Fruit fly (Drosophila melanogaster) whole organism, embryonic: Measurements from ENCODE around the gene CG31205.
A peak's percentile ranks its signal among the peaks of the same experiment; 100 is the strongest.

Experiments
- Abd-B ChIP-seq: fragments of 200-800 bp; sonication (Bioruptor generic); optimal IDR thresholded peaks from 2 replicates; lab custom pipeline; 2018; ENCODE audit warnings: missing biosample characterization, mild to moderate bottlenecking, missing genetic modification characterization, moderate library complexity
- Awh ChIP-seq: fragments of 200-800 bp; sonication (Bioruptor generic); IDR thresholded peaks from 2 replicates; pipeline ENCODE4, ENCODE4 v1.3.6; 2022; ENCODE audit warnings: missing biosample characterization, missing genetic modification characterization
- BtbVII ChIP-seq: fragments of 200-800 bp; sonication (Bioruptor generic); optimal IDR thresholded peaks from 3 replicates; lab custom pipeline; 2017; ENCODE audit warnings: missing biosample characterization, mild to moderate bottlenecking, missing genetic modification characterization
- C15 ChIP-seq: fragments of 200-800 bp; sonication (Bioruptor generic); IDR thresholded peaks from 3 replicates; pipeline ENCODE4 v1.3.6; 2022; ENCODE audit warnings: missing biosample characterization, missing genetic modification characterization
- CG10462 ChIP-seq: fragments of 200-800 bp; sonication (Bioruptor generic); optimal IDR thresholded peaks from 2 replicates; lab custom pipeline; 2016; ENCODE audit warnings: missing biosample characterization, missing genetic modification characterization
- CG10654 ChIP-seq: fragments of 200-800 bp; sonication (Bioruptor generic); optimal IDR thresholded peaks from 2 replicates; lab custom pipeline; 2016; ENCODE audit warnings: missing biosample characterization, missing genetic modification characterization
- CG11398 ChIP-seq: fragments of 200-800 bp; sonication (Bioruptor generic); optimal IDR thresholded peaks from 2 replicates; lab custom pipeline; 2016; ENCODE audit warnings: missing biosample characterization, missing genetic modification characterization
- CG11723 ChIP-seq: fragments of 200-800 bp; sonication (Bioruptor generic); optimal IDR thresholded peaks from 2 replicates; lab custom pipeline; 2017; ENCODE audit warnings: missing biosample characterization, mild to moderate bottlenecking, missing genetic modification characterization
- CG14014 ChIP-seq: fragments of 200-800 bp; sonication (Bioruptor generic); IDR thresholded peaks from 2 replicates; pipeline ENCODE4 v1.3.6; 2022; ENCODE audit warnings: missing biosample characterization, missing genetic modification characterization
- CG14710 ChIP-seq: fragments of 200-800 bp; sonication (Bioruptor generic); optimal IDR thresholded peaks from 3 replicates; lab custom pipeline; 2019; ENCODE audit warnings: missing biosample characterization, mild to moderate bottlenecking, missing genetic modification characterization, moderate library complexity
- CG14860 ChIP-seq: fragments of 200-800 bp; sonication (Bioruptor generic); IDR thresholded peaks from 3 replicates; pipeline ENCODE4 v1.3.6; 2022; ENCODE audit warnings: missing biosample characterization, missing genetic modification characterization; ENCODE audit not compliant: partially characterized antibody
- CG15269 ChIP-seq: fragments of 200-800 bp; sonication (Bioruptor generic); optimal IDR thresholded peaks from 2 replicates; lab custom pipeline; 2018; ENCODE audit warnings: missing biosample characterization, mild to moderate bottlenecking, missing genetic modification characterization, moderate library complexity
- CG18262 ChIP-seq: fragments of 200-800 bp; optimal IDR thresholded peaks from 3 replicates; lab custom pipeline; 2019; ENCODE audit warnings: missing biosample characterization, mild to moderate bottlenecking, missing genetic modification characterization, moderate library complexity
- CG2875 ChIP-seq: fragments of 200-800 bp; sonication (Bioruptor generic); optimal IDR thresholded peaks from 2 replicates; lab custom pipeline; 2017; ENCODE audit warnings: missing biosample characterization, mild to moderate bottlenecking, missing genetic modification characterization, missing genetic modification reagents
- CG31441 ChIP-seq: fragments of 200-800 bp; sonication (Bioruptor generic); IDR thresholded peaks from 2 replicates; pipeline ENCODE4 v1.3.6; 2022; ENCODE audit warnings: missing biosample characterization, missing genetic modification characterization
- CG32767 ChIP-seq: fragments of 200-800 bp; sonication (Bioruptor generic); IDR thresholded peaks from 2 replicates; pipeline ENCODE4 v1.3.6; 2022; ENCODE audit warnings: missing biosample characterization, missing genetic modification characterization
- CG32772 ChIP-seq: fragments of 200-800 bp; sonication (Bioruptor generic); IDR thresholded peaks from 2 replicates; pipeline ENCODE4 v1.3.6; 2022; ENCODE audit warnings: missing biosample characterization, missing genetic modification characterization
- CG43689 ChIP-seq: fragments of 200-800 bp; sonication (Bioruptor generic); IDR thresholded peaks from 2 replicates; pipeline ENCODE4 v1.3.6; 2022; ENCODE audit warnings: missing biosample characterization, missing genetic modification characterization
- CG8089 ChIP-seq: fragments of 200-800 bp; sonication (Bioruptor generic); optimal IDR thresholded peaks from 3 replicates; lab custom pipeline; 2016; ENCODE audit warnings: missing biosample characterization, missing genetic modification characterization
- CG8924 ChIP-seq: fragments of 200-800 bp; optimal IDR thresholded peaks from 3 replicates; lab custom pipeline; 2019; ENCODE audit warnings: missing biosample characterization, mild to moderate bottlenecking, missing genetic modification characterization, moderate library complexity
- Dfd ChIP-seq, 2 experiments: fragments of >200 bp; optimal IDR thresholded peaks; 2 replicates each; lab custom pipeline; 2017; ENCODE audit warnings: missing biosample characterization in 2 of 2, missing genetic modification characterization in 2 of 2
- Elba2 ChIP-seq: fragments of 200-800 bp; sonication (Bioruptor generic); optimal IDR thresholded peaks from 3 replicates; lab custom pipeline; 2016; ENCODE audit warnings: missing biosample characterization, missing genetic modification characterization
- Hand ChIP-seq: fragments of 200-800 bp; sonication (Bioruptor generic); optimal IDR thresholded peaks from 2 replicates; lab custom pipeline; 2017; ENCODE audit warnings: mild to moderate bottlenecking, missing biosample characterization, missing genetic modification reagents, missing genetic modification characterization
- Hr39 ChIP-seq: fragments of >200 bp; optimal IDR thresholded peaks from 2 replicates; lab custom pipeline; 2017
- Hsf ChIP-seq: fragments of 200-800 bp; sonication (Bioruptor generic); optimal IDR thresholded peaks from 3 replicates; lab custom pipeline; 2016; ENCODE audit warnings: missing biosample characterization, missing genetic modification characterization
- Lhr ChIP-seq: fragments of 200-800 bp; sonication (Bioruptor generic); optimal IDR thresholded peaks from 3 replicates; lab custom pipeline; 2017; ENCODE audit warnings: mild to moderate bottlenecking, missing biosample characterization, missing genetic modification reagents, missing genetic modification characterization
- Myb ChIP-seq: fragments of 200-800 bp; sonication (Bioruptor generic); optimal IDR thresholded peaks from 2 replicates; lab custom pipeline; 2016; ENCODE audit warnings: missing biosample characterization, missing genetic modification characterization
- NK7.1 ChIP-seq: fragments of 200-800 bp; sonication (Bioruptor generic); optimal IDR thresholded peaks from 3 replicates; lab custom pipeline; 2016; ENCODE audit warnings: missing biosample characterization, missing genetic modification characterization
- Ravus ChIP-seq: fragments of 200-800 bp; sonication (Bioruptor generic); IDR thresholded peaks from 2 replicates; pipeline ENCODE4 v1.3.6; 2022; ENCODE audit warnings: missing biosample characterization, missing genetic modification characterization
- Xrp1 ChIP-seq: fragments of 200-800 bp; sonication (Bioruptor generic); IDR thresholded peaks from 2 replicates; pipeline ENCODE4 v1.3.6; 2022; ENCODE audit warnings: missing biosample characterization, missing genetic modification characterization
- ab ChIP-seq: fragments of 200-800 bp; sonication (Bioruptor generic); optimal IDR thresholded peaks from 2 replicates; lab custom pipeline; 2016; ENCODE audit warnings: missing biosample characterization, missing genetic modification characterization
- ac ChIP-seq: fragments of 200-800 bp; sonication (Bioruptor generic); optimal IDR thresholded peaks from 3 replicates; lab custom pipeline; 2017; ENCODE audit warnings: missing biosample characterization, mild to moderate bottlenecking, missing genetic modification characterization
- ap ChIP-seq: fragments of 200-800 bp; sonication (Bioruptor generic); IDR thresholded peaks from 2 replicates; pipeline ENCODE4 v1.3.6; 2022; ENCODE audit warnings: missing biosample characterization, missing genetic modification characterization
- ara ChIP-seq: fragments of 200-800 bp; sonication (Bioruptor generic); IDR thresholded peaks from 2 replicates; pipeline ENCODE4 v1.3.6; 2022; ENCODE audit warnings: missing biosample characterization, missing genetic modification characterization
- cato ChIP-seq: fragments of 200-800 bp; sonication (Bioruptor generic); optimal IDR thresholded peaks from 2 replicates; lab custom pipeline; 2016; ENCODE audit warnings: missing biosample characterization, missing genetic modification characterization, borderline replicate concordance
- chinmo ChIP-seq: fragments of 200-800 bp; sonication (Bioruptor generic); IDR thresholded peaks from 4 replicates; pipeline ENCODE4 v1.3.6; 2022; ENCODE audit warnings: missing biosample characterization, missing genetic modification characterization; ENCODE audit not compliant: partially characterized antibody
- crp ChIP-seq, 2 experiments: fragments of 200-800 bp; sonication (Bioruptor generic); optimal IDR thresholded peaks; 2 replicates in 1 of 2; 3 replicates in 1 of 2; lab custom pipeline; 2017; ENCODE audit warnings: missing biosample characterization in 2 of 2, missing genetic modification characterization in 2 of 2, mild to moderate bottlenecking in 1 of 2, moderate library complexity in 1 of 2
- dati ChIP-seq: fragments of 200-800 bp; sonication (Bioruptor generic); IDR thresholded peaks from 2 replicates; pipeline ENCODE4 v1.3.6; 2022; ENCODE audit warnings: missing biosample characterization, missing genetic modification characterization
- fd102C ChIP-seq: fragments of 200-800 bp; sonication (Bioruptor generic); optimal IDR thresholded peaks from 2 replicates; lab custom pipeline; 2018; ENCODE audit warnings: missing biosample characterization, mild to moderate bottlenecking, missing genetic modification characterization, moderate library complexity
- fd3F ChIP-seq: fragments of 200-800 bp; sonication (Bioruptor generic); optimal IDR thresholded peaks from 2 replicates; lab custom pipeline; 2018; ENCODE audit warnings: missing biosample characterization, mild to moderate bottlenecking, missing genetic modification characterization, moderate library complexity
- fd96Cb ChIP-seq: fragments of 200-800 bp; sonication (Bioruptor generic); optimal IDR thresholded peaks from 2 replicates; lab custom pipeline; 2018; ENCODE audit warnings: missing biosample characterization, mild to moderate bottlenecking, missing genetic modification characterization, moderate library complexity
- gce ChIP-seq: fragments of 200-800 bp; sonication (Bioruptor generic); IDR thresholded peaks from 3 replicates; pipeline ENCODE4 v1.3.6; 2022; ENCODE audit warnings: missing biosample characterization, missing genetic modification characterization
- gro ChIP-seq: fragments of 200-800 bp; sonication (Bioruptor generic); optimal IDR thresholded peaks from 2 replicates; lab custom pipeline; 2016; ENCODE audit warnings: missing biosample characterization, missing genetic modification characterization
- jing ChIP-seq: fragments of 200-800 bp; sonication (Bioruptor generic); optimal IDR thresholded peaks from 2 replicates; lab custom pipeline; 2018; ENCODE audit warnings: missing biosample characterization, mild to moderate bottlenecking, missing genetic modification characterization
- kay ChIP-seq: fragments of 200-800 bp; sonication (Bioruptor generic); optimal IDR thresholded peaks from 2 replicates; lab custom pipeline; 2016; ENCODE audit warnings: missing biosample characterization, missing genetic modification characterization
- luna ChIP-seq: fragments of 200-800 bp; sonication (Bioruptor generic); optimal IDR thresholded peaks from 2 replicates; lab custom pipeline; 2016; ENCODE audit warnings: missing biosample characterization, missing genetic modification characterization
- pnt ChIP-seq: fragments of 200-800 bp; sonication (Bioruptor generic); optimal IDR thresholded peaks from 3 replicates; lab custom pipeline; 2016; ENCODE audit warnings: missing biosample characterization, missing genetic modification characterization
- run ChIP-seq: fragments of 200-800 bp; sonication (Bioruptor generic); optimal IDR thresholded peaks from 3 replicates; lab custom pipeline; 2018; ENCODE audit warnings: missing biosample characterization, mild to moderate bottlenecking, missing genetic modification characterization
- so ChIP-seq: fragments of 200-800 bp; sonication (Bioruptor generic); IDR thresholded peaks from 3 replicates; pipeline ENCODE4 v1.3.6; 2022; ENCODE audit warnings: missing biosample characterization, missing genetic modification characterization
- zen ChIP-seq: fragments of 200-800 bp; sonication (Bioruptor generic); optimal IDR thresholded peaks from 3 replicates; lab custom pipeline; 2018; ENCODE audit warnings: missing biosample characterization, mild to moderate bottlenecking, missing genetic modification characterization, moderate library complexity
- zf30C ChIP-seq: fragments of 200-800 bp; sonication (Bioruptor generic); optimal IDR thresholded peaks from 3 replicates; lab custom pipeline; 2018; ENCODE audit warnings: missing biosample characterization, mild to moderate bottlenecking, missing genetic modification characterization
- zfh1 ChIP-seq: fragments of 200-800 bp; sonication (Bioruptor generic); IDR thresholded peaks from 3 replicates; pipeline ENCODE4 v1.3.6; 2022; ENCODE audit warnings: missing biosample characterization, missing genetic modification characterization

Gene CG31205

dm6 chr3R:20762175-20762795 is 30.9 kb downstream of the CG31205 start, which contains the start of gene CG31195:
CG31195 (minus strand) TSS chr3R:20762369.
- TF ChIP-seq zf30C (GFP tag; lab: Kevin White, UChicago) (no peak), zfh1 (GFP tag; lab: Robert Waterston, UW) (no peak), CG31441 (GFP tag; lab: Robert Waterston, UW) (no peak), CG10462 (GFP tag; lab: Kevin White, UChicago) (no peak), fd102C (GFP tag; lab: Kevin White, UChicago) (no peak), CG11398 (GFP tag; lab: Kevin White, UChicago) (no peak), CG14014 (no peak), Dfd (GFP tag; optimal IDR thresholded peaks at IDR 0.05; lab: Kevin White, UChicago) (no peak), cato (GFP tag; lab: Kevin White, UChicago) (no peak), CG32767 (GFP tag; lab: Robert Waterston, UW) (no peak), ara (GFP tag; lab: Robert Waterston, UW) (no peak), dati (GFP tag; lab: Robert Waterston, UW) (no peak), CG8924 (tag; lab: Kevin White, UChicago) (peak; percentile 47), Abd-B (GFP tag; lab: Kevin White, UChicago) (peak; percentile 32), CG10654 (GFP tag; lab: Kevin White, UChicago) (no peak), zen (tag; lab: Kevin White, UChicago) (peak; percentile 67), gce (GFP tag; lab: Robert Waterston, UW) (no peak), BtbVII (GFP tag; lab: Kevin White, UChicago) (no peak), jing (GFP tag; lab: Kevin White, UChicago) (no peak), gro (GFP tag; lab: Kevin White, UChicago) (no peak), CG15269 (tag; lab: Kevin White, UChicago) (no peak), fd3F (no peak), CG2875 (no peak), CG32772 (GFP tag; lab: Robert Waterston, UW) (no peak), Hr39 (lab: Kevin White, UChicago) (no peak), fd96Cb (tag; lab: Kevin White, UChicago) (no peak), CG11723 (GFP tag; lab: Kevin White, UChicago) (no peak), CG14710 (peak; percentile 61), Elba2 (GFP tag; lab: Kevin White, UChicago) (no peak), Myb (GFP tag; lab: Kevin White, UChicago) (peak; percentile 45), run (tag; lab: Kevin White, UChicago) (no peak), ac (GFP tag; lab: Kevin White, UChicago) (no peak), so (no peak), CG8089 (no peak), pnt (no peak), CG18262 (tag; lab: Kevin White, UChicago) (no peak), Hand (no peak), C15 (GFP tag; lab: Robert Waterston, UW) (no peak), Xrp1 (GFP tag; lab: Robert Waterston, UW) (no peak), CG43689 (no peak), Awh (GFP tag; lab: Robert Waterston, UW) (no peak), luna (GFP tag; lab: Kevin White, UChicago) (no peak), NK7.1 (GFP tag; lab: Kevin White, UChicago) (no peak), chinmo (GFP tag; lab: Robert Waterston, UW) (peak; percentile 63; the same call in 1 of the 4 replicates), ab (no peak), ap (GFP tag; lab: Robert Waterston, UW) (no peak), Hsf (GFP tag; lab: Kevin White, UChicago) (no peak), kay (GFP tag; lab: Kevin White, UChicago) (no peak), CG14860 (GFP tag; lab: Robert Waterston, UW) (peak; percentile 69), Lhr (GFP tag; lab: Kevin White, UChicago) (peak; percentile 22), Ravus (GFP tag; lab: Robert Waterston, UW) (no peak), crp (GFP tag; optimal IDR thresholded peaks at IDR 0.05; lab: Kevin White, UChicago) (no peak)
